Fruit fly (Drosophila melanogaster): ENCODE measurements around the gene Eip74EF.
A peak's percentile ranks its signal among the peaks of the same experiment; 100 is the strongest.

Eip74EF gene

DNA sequence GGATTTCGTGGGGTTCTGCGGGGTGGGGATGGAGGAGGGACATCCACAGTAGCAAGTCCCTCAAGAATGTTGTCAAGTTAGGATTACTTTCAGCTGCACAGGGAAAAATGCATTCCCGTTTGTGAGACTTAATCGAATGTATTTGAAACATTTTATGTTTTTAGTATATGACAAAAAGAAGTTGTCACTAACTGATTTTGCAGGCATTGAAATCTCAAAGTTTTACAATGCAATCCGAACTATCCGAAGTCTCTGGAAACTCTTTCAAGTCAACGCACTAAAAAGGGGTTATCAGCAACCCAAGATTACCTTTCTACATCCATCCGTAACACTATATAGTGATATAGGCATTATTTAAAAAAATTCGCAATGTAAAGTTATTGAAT, 42.2 kb downstream of the Eip74EF start (continued):
- TF ChIP-seq CG8319 (GFP tag; optimal IDR thresholded peaks at IDR 0.05) (peak; percentile 28), Sox15 (GFP tag; optimal IDR thresholded peaks at IDR 0.05) (peak; percentile 36), Eip93F (GFP tag; optimal IDR thresholded peaks at IDR 0.05) (no peak), CG16779 (tag; optimal IDR thresholded peaks at IDR 0.05) (no peak), ss (GFP tag; optimal IDR thresholded peaks at IDR 0.05) (no peak), net (GFP tag; optimal IDR thresholded peaks at IDR 0.05) (no peak), CG6276 (GFP tag; optimal IDR thresholded peaks at IDR 0.05) (no peak), CG32006 (GFP tag; optimal IDR thresholded peaks at IDR 0.05) (peak; percentile 67), OdsH (GFP tag; optimal IDR thresholded peaks at IDR 0.05) (peak; percentile 65), CG31627 (GFP tag; optimal IDR thresholded peaks at IDR 0.05) (peak; percentile 48), dac (GFP tag; optimal IDR thresholded peaks at IDR 0.05) (no peak), spab (GFP tag; optimal IDR thresholded peaks at IDR 0.05) (peak; percentile 80), CG8119 (GFP tag; IDR thresholded peaks at IDR 0.05) (peak; percentile 37; the same call in 2 of the 3 replicates), cyc (GFP tag; optimal IDR thresholded peaks at IDR 0.05) (peak; percentile 13), Lpt (GFP tag; optimal IDR thresholded peaks at IDR 0.05) (no peak), CG11762 (GFP tag; optimal IDR thresholded peaks at IDR 0.05; ENCODE audit: insufficient read depth) (no peak), Hr4 (GFP tag; optimal IDR thresholded peaks at IDR 0.05) (peak; percentile 49), CG11294 (GFP tag; IDR thresholded peaks at IDR 0.05) (no peak; the same call in 1 of the 2 replicates), CG6808 (GFP tag; optimal IDR thresholded peaks at IDR 0.05) (peak; percentile 58), lz (GFP tag; optimal IDR thresholded peaks at IDR 0.05) (peak; percentile 21), CG6854 (GFP tag; optimal IDR thresholded peaks at IDR 0.05) (no peak), CG6163 (GFP tag; IDR thresholded peaks at IDR 0.05) (peak; percentile 15; the same call in 1 of the 3 replicates), fd85E (GFP tag; optimal IDR thresholded peaks at IDR 0.05) (no peak), CG1621 (tag; optimal IDR thresholded peaks at IDR 0.05) (no peak), Gug (GFP tag; IDR thresholded peaks at IDR 0.05) (peak; percentile 34; the same call in 1 of the 2 replicates), Met (GFP tag; optimal IDR thresholded peaks at IDR 0.05) (peak; percentile 31), CG15336 (GFP tag; IDR thresholded peaks at IDR 0.05) (no peak), eg (GFP tag; IDR thresholded peaks at IDR 0.05) (no peak), CG4318 (GFP tag; optimal IDR thresholded peaks at IDR 0.05) (peak; percentile 20), Eip78C (GFP tag) (peak; percentile 89), achi (GFP tag; optimal IDR thresholded peaks at IDR 0.05) (peak; percentile 62), Blimp-1 (GFP tag; optimal IDR thresholded peaks at IDR 0.05) (no peak), Sox102F (GFP tag; optimal IDR thresholded peaks at IDR 0.05) (no peak), CG7368 (GFP tag; optimal IDR thresholded peaks at IDR 0.05) (no peak), Eip75B (GFP tag; optimal IDR thresholded peaks at IDR 0.05) (no peak), fkh (GFP tag; optimal IDR thresholded peaks at IDR 0.05) (no peak), CG34406 (GFP tag; optimal IDR thresholded peaks at IDR 0.05) (peak; percentile 39)

DNA sequence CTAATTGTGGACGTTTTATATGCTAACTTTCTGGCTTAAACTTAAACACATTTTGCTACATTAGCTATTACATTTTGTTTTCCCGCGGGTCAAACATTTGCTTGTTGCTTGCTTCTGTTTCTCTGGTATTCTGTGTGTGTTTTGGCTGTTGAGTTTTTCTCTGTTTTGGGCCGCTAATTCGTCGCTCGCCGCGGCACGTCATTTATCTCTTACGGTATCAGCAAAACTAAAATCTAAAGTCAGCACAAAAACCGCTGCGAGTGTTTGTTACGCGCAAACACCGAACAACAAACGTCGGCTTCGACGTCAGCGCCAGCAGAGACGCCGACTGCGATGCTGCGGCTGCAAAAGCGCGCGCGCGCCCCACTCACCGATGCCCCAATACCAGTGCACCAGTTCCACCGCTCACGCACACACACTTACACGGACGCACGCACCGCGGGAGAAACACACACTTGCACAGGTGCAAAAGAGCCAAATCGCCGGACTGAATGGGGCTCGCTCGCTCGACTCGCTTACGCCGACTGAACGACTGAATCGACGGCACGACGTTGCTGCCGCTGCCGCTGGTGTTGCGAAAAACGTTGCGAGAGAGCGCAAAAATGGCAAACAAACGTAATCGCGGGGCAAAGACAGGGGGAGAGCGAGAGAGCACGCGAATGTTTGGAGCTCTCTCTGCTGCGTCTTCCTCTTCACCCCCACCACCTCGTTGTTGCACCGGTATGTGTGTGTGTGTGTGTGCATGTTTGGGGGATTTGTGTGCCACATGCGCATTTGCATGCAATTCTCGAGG, 42.8 kb downstream of the Eip74EF start:
- TF ChIP-seq lz (GFP tag; optimal IDR thresholded peaks at IDR 0.05) (no peak), Sox102F (GFP tag; optimal IDR thresholded peaks at IDR 0.05) (peak; percentile 10), CG8632 (GFP tag; optimal IDR thresholded peaks at IDR 0.05) (no peak), CG3032 (tag; optimal IDR thresholded peaks at IDR 0.05) (no peak), Hr39 (GFP tag; optimal IDR thresholded peaks at IDR 0.05) (no peak), Lpt (GFP tag; optimal IDR thresholded peaks at IDR 0.05) (peak; percentile 72), CG4318 (GFP tag; optimal IDR thresholded peaks at IDR 0.05) (no peak), dsx (GFP tag; optimal IDR thresholded peaks at IDR 0.05; ENCODE audit: poor library complexity, severe bottlenecking) (peak; percentile 72), vri (GFP tag; optimal IDR thresholded peaks at IDR 0.05) (peak; percentile 92), CG16779 (tag; optimal IDR thresholded peaks at IDR 0.05) (no peak), Met (GFP tag; optimal IDR thresholded peaks at IDR 0.05) (no peak), CG6276 (GFP tag; optimal IDR thresholded peaks at IDR 0.05) (no peak), CG34406 (GFP tag; optimal IDR thresholded peaks at IDR 0.05) (no peak), CG1621 (tag; optimal IDR thresholded peaks at IDR 0.05) (peak; percentile 20), Eip78C (GFP tag) (peak; percentile 1), Hr4 (GFP tag; optimal IDR thresholded peaks at IDR 0.05) (no peak), CG6808 (GFP tag; optimal IDR thresholded peaks at IDR 0.05) (no peak), ss (GFP tag; optimal IDR thresholded peaks at IDR 0.05) (peak in 1 of 2 experiments; percentile 75), CG11902 (GFP tag; optimal IDR thresholded peaks at IDR 0.05) (no peak), CG10631 (GFP tag; optimal IDR thresholded peaks at IDR 0.05) (no peak), CG3919 (GFP tag; optimal IDR thresholded peaks at IDR 0.05) (no peak), CG7368 (GFP tag; optimal IDR thresholded peaks at IDR 0.05) (no peak), CG15336 (GFP tag; IDR thresholded peaks at IDR 0.05) (peak; percentile 59), eg (GFP tag; IDR thresholded peaks at IDR 0.05) (peak; percentile 38), Ets96B (tag; optimal IDR thresholded peaks at IDR 0.05) (no peak), topi (GFP tag; optimal IDR thresholded peaks at IDR 0.05) (no peak), Sox14 (GFP tag; optimal IDR thresholded peaks at IDR 0.05) (peak; percentile 46), net (GFP tag; optimal IDR thresholded peaks at IDR 0.05) (no peak)

Measured in whole organism, prepupa.